Worm (Caenorhabditis elegans) whole organism, L1 larva: ENCODE data around the gene C06E7.88.

Experiments used
- F16B12.6 ChIP-seq: fragments of 150-350 bp; optimal IDR thresholded peaks from 2 replicates; lab custom pipeline; 2014; ENCODE audit warnings: missing biosample characterization, missing genetic modification characterization
- Y116A8C.19 ChIP-seq: sonication (generic microtip); optimal IDR thresholded peaks from 2 replicates; lab custom pipeline; 2016; ENCODE audit warnings: missing compliant biosample characterization, missing genetic modification characterization, borderline replicate concordance
- aly-2 ChIP-seq: fragments of 150-350 bp; optimal IDR thresholded peaks from 2 replicates; lab custom pipeline; 2014; ENCODE audit warnings: missing biosample characterization, missing genetic modification characterization
- blmp-1 ChIP-seq: fragments of 150-350 bp; optimal IDR thresholded peaks from 2 replicates; lab custom pipeline; 2014; ENCODE audit warnings: missing biosample characterization, missing genetic modification characterization
- ceh-63 ChIP-seq: fragments of 200-800 bp; sonication (Bioruptor generic); optimal IDR thresholded peaks from 2 replicates; lab custom pipeline; 2018; ENCODE audit warnings: mild to moderate bottlenecking, missing genetic modification characterization, missing compliant biosample characterization
- ceh-8 ChIP-seq: fragments of 200-800 bp; sonication (Bioruptor generic); optimal IDR thresholded peaks from 2 replicates; lab custom pipeline; 2018; ENCODE audit warnings: mild to moderate bottlenecking, missing genetic modification characterization, moderate library complexity, missing compliant biosample characterization
- ceh-90 ChIP-seq: sonication (generic microtip); optimal IDR thresholded peaks from 2 replicates; lab custom pipeline; 2016; ENCODE audit warnings: missing genetic modification characterization, missing compliant biosample characterization
- dpl-1 ChIP-seq, 3 experiments: fragments of 150-350 bp in 2 of 3; sonication (generic microtip) in 1 of 3; optimal IDR thresholded peaks; 2 replicates each; lab custom pipeline; 2014 to 2017; ENCODE audit warnings: missing biosample characterization in 3 of 3, missing genetic modification characterization in 3 of 3, missing genetic modification reagents in 3 of 3
- dsc-1 ChIP-seq: sonication (generic microtip); optimal IDR thresholded peaks from 2 replicates; lab custom pipeline; 2016; ENCODE audit warnings: mild to moderate bottlenecking, missing genetic modification characterization, missing compliant biosample characterization
- efl-1 ChIP-seq, 4 experiments: fragments of 150-350 bp; optimal IDR thresholded peaks in 3 of 4; peaks in 1 of 4; 1 replicate in 1 of 4; 2 replicates in 3 of 4; lab custom pipeline; 2014; ENCODE audit warnings: missing biosample characterization in 2 of 4, missing genetic modification characterization in 2 of 4, missing genetic modification reagents in 2 of 4
- efl-3 ChIP-seq: fragments of 200-800 bp; sonication (Bioruptor generic); optimal IDR thresholded peaks from 2 replicates; lab custom pipeline; 2018; ENCODE audit warnings: mild to moderate bottlenecking, missing genetic modification characterization, missing compliant biosample characterization
- egl-13 ChIP-seq: sonication (generic microtip); optimal IDR thresholded peaks from 2 replicates; lab custom pipeline; 2016; ENCODE audit warnings: missing genotype, missing genetic modification reagents, missing genetic modification characterization, missing compliant biosample characterization
- elt-3 ChIP-seq, 6 experiments: fragments of 150-350 bp in 1 of 6; sonication (generic microtip); optimal IDR thresholded peaks; 2 replicates each; lab custom pipeline; 2017 to 2018; ENCODE audit warnings: missing biosample characterization in 6 of 6, missing genetic modification characterization in 6 of 6, inconsistent platforms in 1 of 6
- ets-5 ChIP-seq: fragments of 200-800 bp; sonication (Bioruptor generic); IDR thresholded peaks from 2 replicates; pipeline ENCODE4 v1.3.6; 2022; ENCODE audit warnings: missing genetic modification characterization, missing compliant biosample characterization
- fos-1 ChIP-seq: fragments of 150-350 bp; optimal IDR thresholded peaks from 2 replicates; lab custom pipeline; 2014; ENCODE audit warnings: missing biosample characterization, missing genetic modification characterization
- hlh-17 ChIP-seq: fragments of 200-800 bp; sonication (Bioruptor generic); optimal IDR thresholded peaks from 2 replicates; lab custom pipeline; 2018; ENCODE audit warnings: missing genetic modification characterization, mild to moderate bottlenecking, missing compliant biosample characterization, moderate library complexity, borderline replicate concordance
- hpl-2 ChIP-seq: fragments of 150-350 bp; optimal IDR thresholded peaks from 2 replicates; lab custom pipeline; 2014; ENCODE audit warnings: missing biosample characterization, missing genetic modification reagents, missing genetic modification characterization
- lin-14 ChIP-seq: fragments of 200-800 bp; sonication (Bioruptor generic); optimal IDR thresholded peaks from 2 replicates; lab custom pipeline; 2018; ENCODE audit warnings: mild to moderate bottlenecking, missing genetic modification characterization, moderate library complexity, missing compliant biosample characterization
- lin-39 ChIP-seq: fragments of 150-350 bp; optimal IDR thresholded peaks from 2 replicates; lab custom pipeline; 2014; ENCODE audit warnings: missing biosample characterization, missing genetic modification reagents, missing genetic modification characterization
- mab-9 ChIP-seq: fragments of 200-800 bp; sonication (Bioruptor generic); IDR thresholded peaks from 2 replicates; pipeline ENCODE4 v1.3.6; 2022; ENCODE audit warnings: missing genetic modification reagents, missing genetic modification characterization, missing compliant biosample characterization
- mdl-1 ChIP-seq, 2 experiments: fragments of 150-350 bp; optimal IDR thresholded peaks; 2 replicates each; lab custom pipeline; 2014 to 2017; ENCODE audit warnings: missing biosample characterization in 2 of 2, missing genetic modification characterization in 2 of 2, inconsistent platforms in 1 of 2
- mep-1 ChIP-seq: fragments of 150-350 bp; optimal IDR thresholded peaks from 2 replicates; lab custom pipeline; 2014; ENCODE audit warnings: missing biosample characterization, missing genetic modification characterization
- nhr-237 ChIP-seq: fragments of 150-350 bp; optimal IDR thresholded peaks from 2 replicates; lab custom pipeline; 2014; ENCODE audit warnings: missing biosample characterization, missing genetic modification characterization
- nhr-76 ChIP-seq: sonication (generic microtip); optimal IDR thresholded peaks from 2 replicates; lab custom pipeline; 2017; ENCODE audit warnings: missing biosample characterization, missing genetic modification characterization
- nhr-77 ChIP-seq: fragments of 150-350 bp; optimal IDR thresholded peaks from 2 replicates; lab custom pipeline; 2014; ENCODE audit warnings: missing biosample characterization, missing genetic modification characterization
- nhr-84 ChIP-seq: sonication (generic microtip); optimal IDR thresholded peaks from 2 replicates; lab custom pipeline; 2017; ENCODE audit warnings: missing biosample characterization, missing genetic modification characterization
- pag-3 ChIP-seq: sonication (generic microtip); optimal IDR thresholded peaks from 2 replicates; lab custom pipeline; 2017; ENCODE audit warnings: missing genetic modification characterization, mild to moderate bottlenecking, missing compliant biosample characterization, antibody characterized with exemption, borderline replicate concordance; ENCODE audit not compliant: insufficient read depth
- pax-3 ChIP-seq: fragments of 200-800 bp; sonication (Bioruptor generic); optimal IDR thresholded peaks from 2 replicates; lab custom pipeline; 2018; ENCODE audit warnings: mild to moderate bottlenecking, missing genetic modification characterization, moderate library complexity, missing compliant biosample characterization
- skn-1 ChIP-seq: fragments of 150-350 bp; optimal IDR thresholded peaks from 2 replicates; lab custom pipeline; 2014; ENCODE audit warnings: missing biosample characterization, missing genetic modification characterization
- snpc-4 ChIP-seq: fragments of 150-350 bp; optimal IDR thresholded peaks from 2 replicates; lab custom pipeline; 2014; ENCODE audit warnings: missing biosample characterization, missing genetic modification characterization
- snu-23 ChIP-seq: sonication (generic microtip); optimal IDR thresholded peaks from 2 replicates; lab custom pipeline; 2016; ENCODE audit warnings: missing genetic modification characterization, missing compliant biosample characterization
- sox-4 ChIP-seq: sonication (generic microtip); optimal IDR thresholded peaks from 2 replicates; lab custom pipeline; 2016; ENCODE audit warnings: missing genetic modification characterization, missing compliant biosample characterization
- sptf-1 ChIP-seq: fragments of 150-350 bp; optimal IDR thresholded peaks from 2 replicates; lab custom pipeline; 2014; ENCODE audit warnings: missing biosample characterization, missing genetic modification characterization
- tlp-1 ChIP-seq: fragments of 150-350 bp; optimal IDR thresholded peaks from 2 replicates; lab custom pipeline; 2014; ENCODE audit warnings: missing biosample characterization, missing genetic modification characterization
- unc-86 ChIP-seq: sonication (generic microtip); optimal IDR thresholded peaks from 2 replicates; lab custom pipeline; 2016; ENCODE audit warnings: missing genetic modification characterization, missing compliant biosample characterization
- unc-98 ChIP-seq: fragments of 200-800 bp; sonication (Bioruptor generic); IDR thresholded peaks from 2 replicates; pipeline ENCODE4 v1.3.6; 2022; ENCODE audit warnings: missing genetic modification characterization, missing compliant biosample characterization
- ztf-4 ChIP-seq: fragments of 150-350 bp; optimal IDR thresholded peaks from 2 replicates; lab custom pipeline; 2014; ENCODE audit warnings: missing biosample characterization, missing genetic modification characterization

The C06E7.88 gene

ce11 chrIV:5847986-5848707 is 18.9 kb downstream of the C06E7.88 start, which contains the start of gene sams-3 (continued):
- TF ChIP-seq ets-5 (no peak), hlh-17 (GFP tag; lab: Kevin White, UChicago) (no peak), mep-1 (tag; lab: Kevin White, UChicago) (peak; percentile 29), nhr-77 (tag; lab: Kevin White, UChicago) (no peak), unc-86 (tag; lab: Kevin White, UChicago) (no peak), dsc-1 (peak; percentile 8), lin-39 (tag; lab: Kevin White, UChicago) (peak; percentile 57), ztf-4 (tag; lab: Kevin White, UChicago) (no peak), sox-4 (tag; lab: Kevin White, UChicago) (no peak), tlp-1 (no peak), ceh-90 (tag; lab: Kevin White, UChicago) (no peak)
- TF ChIP-seq, all 84 proteins: peak for 28

DNA sequence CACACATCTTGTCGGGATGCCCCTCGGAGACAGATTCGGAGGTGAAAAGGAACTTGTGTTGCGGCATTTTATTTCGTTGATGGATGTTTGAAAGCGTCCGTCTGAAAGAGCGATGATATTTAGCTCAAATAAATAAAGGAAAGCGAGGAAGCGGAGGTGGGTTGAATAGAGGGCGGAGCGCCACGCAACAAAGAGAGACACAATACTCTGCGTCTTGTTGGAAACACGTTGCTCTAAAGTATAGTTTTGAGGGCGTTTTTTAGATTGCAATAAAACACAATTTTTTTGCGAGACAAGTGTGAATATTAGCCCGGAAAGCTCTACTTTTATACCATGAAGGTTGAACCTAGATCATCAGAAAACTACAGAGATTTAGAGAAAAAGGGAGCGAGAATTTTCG is 20.8 kb downstream of the C06E7.88 start, which contains the start of gene sams-4:
TSS of gene sams-4 (minus strand) at position 101 of the 400 bp plus-strand sequence.
- TF ChIP-seq F16B12.6 (no peak), skn-1 (tag; lab: Kevin White, UChicago) (no peak), nhr-237 (tag; lab: Kevin White, UChicago) (no peak), snpc-4 (tag; lab: Kevin White, UChicago) (no peak), mab-9 (GFP tag; lab: Robert Waterston, UW) (no peak), efl-3 (GFP tag; lab: Kevin White, UChicago) (no peak), ceh-8 (GFP tag; lab: Kevin White, UChicago) (no peak), pax-3 (tag; lab: Kevin White, UChicago) (no peak), tlp-1 (no peak)

DNA sequence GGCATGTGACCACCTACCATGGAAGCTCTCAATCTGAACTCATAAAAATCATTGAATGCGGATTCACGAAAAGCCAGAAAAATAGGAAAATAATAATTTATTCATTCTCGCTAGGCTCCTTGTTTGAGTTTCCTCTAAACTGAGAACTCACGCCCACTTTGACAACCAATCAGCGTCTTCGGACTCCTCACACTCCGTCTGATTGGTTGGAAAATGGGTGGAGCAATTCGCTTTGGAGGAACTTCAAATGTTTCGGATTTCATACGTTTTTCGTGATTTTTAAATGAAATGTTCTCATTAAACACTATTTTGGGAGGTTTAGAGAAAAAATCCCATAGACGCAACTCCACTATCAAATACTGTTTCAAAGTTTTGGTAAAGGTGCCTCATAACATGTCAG is 24.2 kb downstream of the C06E7.88 start:
- TF ChIP-seq efl-1 (optimal IDR thresholded peaks at IDR 0.05; lab: Kevin White, UChicago) (no peak), efl-1 (GFP tag; optimal IDR thresholded peaks at IDR 0.05 in 1 of 2; lab: Kevin White, UChicago) (peak in 1 of 2 experiments; percentile 58), hpl-2 (GFP tag; lab: Kevin White, UChicago) (no peak)
- TF ChIP-seq, all 84 proteins: peak for 1

DNA sequence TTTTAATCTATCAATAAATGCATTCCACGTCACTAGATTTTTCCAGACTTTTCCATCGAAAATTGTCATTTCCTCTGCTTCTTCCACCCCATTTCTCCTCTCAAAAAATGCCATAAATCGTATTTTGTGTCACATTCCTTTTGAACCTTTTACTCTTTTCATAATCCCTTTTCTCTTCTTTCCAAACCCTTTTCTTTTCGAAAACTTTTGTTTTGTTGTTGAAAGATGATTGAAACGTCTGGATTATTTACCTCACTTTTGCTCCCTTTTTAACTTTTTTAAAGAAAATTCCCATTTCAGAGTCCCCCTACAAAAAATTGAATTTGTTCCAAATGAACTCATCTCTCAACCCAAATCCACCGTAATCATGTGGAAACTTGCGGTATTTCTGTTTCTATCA is 27.9 kb downstream of the C06E7.88 start, which contains the start of gene C06E7.2:
TSS of gene C06E7.2 (plus strand) at position 301 of the 400 bp plus-strand sequence.
- TF ChIP-seq unc-98 (GFP tag; lab: Robert Waterston, UW) (no peak), egl-13 (tag; lab: Kevin White, UChicago) (no peak), nhr-76 (tag; lab: Kevin White, UChicago) (no peak), pag-3 (tag; lab: Kevin White, UChicago) (no peak), nhr-237 (tag; lab: Kevin White, UChicago) (no peak), aly-2 (tag; lab: Kevin White, UChicago) (no peak), unc-86 (tag; lab: Kevin White, UChicago) (no peak), elt-3 (tag; optimal IDR thresholded peaks at IDR 0.05; lab: Kevin White, UChicago) (no peak), nhr-84 (tag; lab: Kevin White, UChicago) (no peak), blmp-1 (tag; lab: Kevin White, UChicago) (no peak), fos-1 (tag; lab: Kevin White, UChicago) (no peak), dpl-1 (GFP tag; optimal IDR thresholded peaks at IDR 0.05; lab: Kevin White, UChicago) (no peak)

ce11 chrIV:5834182-5834581 is 32.9 kb downstream of the C06E7.88 start:
- TF ChIP-seq Y116A8C.19 (tag; lab: Kevin White, UChicago) = no peak
- no peak for TF ChIP-seq ceh-63 (GFP tag; lab: Kevin White, UChicago)
- TF ChIP-seq sptf-1 (tag; lab: Kevin White, UChicago) = no peak
- TF ChIP-seq hpl-2 (GFP tag; lab: Kevin White, UChicago) = no peak
- no peak for TF ChIP-seq snu-23
- peak; percentile 21 for TF ChIP-seq lin-14 (GFP tag; lab: Kevin White, UChicago)
- no peak for TF ChIP-seq ets-5
- no peak for TF ChIP-seq nhr-84 (tag; lab: Kevin White, UChicago)
- TF ChIP-seq mdl-1 (tag; optimal IDR thresholded peaks at IDR 0.05; lab: Kevin White, UChicago) = no peak
